Worm (Caenorhabditis elegans) whole organism, early embryonic: ENCODE data around the gene Y47D7A.17.

Source experiments
- B0310.2 ChIP-seq: sonication (generic microtip); optimal IDR thresholded peaks from 2 replicates; lab custom pipeline; 2016; ENCODE audit warnings: mild to moderate bottlenecking, missing genetic modification characterization, missing compliant biosample characterization
- F13C5.2 ChIP-seq: sonication (generic microtip); optimal IDR thresholded peaks from 2 replicates; lab custom pipeline; 2017; ENCODE audit warnings: mild to moderate bottlenecking, missing genetic modification characterization, inconsistent platforms, missing compliant biosample characterization
- aly-1 ChIP-seq: sonication (generic microtip); optimal IDR thresholded peaks from 2 replicates; lab custom pipeline; 2016; ENCODE audit warnings: missing genetic modification characterization, missing compliant biosample characterization
- ama-1 ChIP-seq: fragments of 150-350 bp; optimal IDR thresholded peaks from 2 replicates; lab custom pipeline; 2014
- ceh-13 ChIP-seq: fragments of 200-800 bp; sonication (Bioruptor generic); optimal IDR thresholded peaks from 2 replicates; lab custom pipeline; 2018; ENCODE audit warnings: mild to moderate bottlenecking, missing genetic modification characterization, missing compliant biosample characterization
- ceh-36 ChIP-seq: sonication (generic microtip); optimal IDR thresholded peaks from 2 replicates; lab custom pipeline; 2016; ENCODE audit warnings: missing genetic modification characterization, inconsistent platforms, missing compliant biosample characterization
- ets-7 ChIP-seq: sonication (generic microtip); optimal IDR thresholded peaks from 2 replicates; lab custom pipeline; 2016; ENCODE audit warnings: missing genotype, missing genetic modification characterization, missing compliant biosample characterization
- flt-1 ChIP-seq: fragments of 200-800 bp; sonication (Bioruptor generic); IDR thresholded peaks from 2 replicates; pipeline ENCODE4 v1.3.6; 2022; ENCODE audit warnings: missing genetic modification characterization, missing compliant biosample characterization
- hmbx-1 ChIP-seq: sonication (generic microtip); optimal IDR thresholded peaks from 2 replicates; lab custom pipeline; 2016; ENCODE audit warnings: mild to moderate bottlenecking, missing genetic modification characterization, missing compliant biosample characterization
- hmg-4 ChIP-seq: fragments of 200-800 bp; sonication (Bioruptor generic); optimal IDR thresholded peaks from 2 replicates; lab custom pipeline; 2018; ENCODE audit warnings: mild to moderate bottlenecking, missing genetic modification characterization, missing compliant biosample characterization
- hnd-1 ChIP-seq: sonication (generic microtip); optimal IDR thresholded peaks from 2 replicates; lab custom pipeline; 2016; ENCODE audit warnings: missing genetic modification characterization, missing compliant biosample characterization
- pes-1 ChIP-seq: fragments of 200-800 bp; sonication (Bioruptor generic); IDR thresholded peaks from 2 replicates; pipeline ENCODE4 v1.3.6; 2022; ENCODE audit warnings: missing genetic modification reagents, missing genetic modification characterization, missing compliant biosample characterization
- scrt-1 ChIP-seq: fragments of 200-800 bp; sonication (Bioruptor generic); IDR thresholded peaks from 2 replicates; pipeline ENCODE4 v1.3.6; 2022; ENCODE audit warnings: missing genetic modification characterization, missing compliant biosample characterization
- sea-1 ChIP-seq: fragments of 200-800 bp; sonication (Bioruptor generic); conservative IDR thresholded peaks from 2 replicates; pipeline ENCODE4 v1.3.6; 2022; ENCODE audit warnings: missing genetic modification characterization, missing compliant biosample characterization
- tbx-11 ChIP-seq: fragments of 200-800 bp; sonication (Bioruptor generic); IDR thresholded peaks from 2 replicates; pipeline ENCODE4 v1.3.6; 2022; ENCODE audit warnings: missing genetic modification characterization, missing compliant biosample characterization
- tbx-37 ChIP-seq: fragments of 200-800 bp; sonication (Bioruptor generic); conservative IDR thresholded peaks from 2 replicates; pipeline ENCODE4 v1.3.6; 2022; ENCODE audit warnings: missing genetic modification reagents, missing genetic modification characterization, missing compliant biosample characterization
- tra-4 ChIP-seq: sonication (generic microtip); optimal IDR thresholded peaks from 2 replicates; lab custom pipeline; 2017; ENCODE audit warnings: missing genetic modification characterization, missing compliant biosample characterization

The Y47D7A.17 gene

DNA sequence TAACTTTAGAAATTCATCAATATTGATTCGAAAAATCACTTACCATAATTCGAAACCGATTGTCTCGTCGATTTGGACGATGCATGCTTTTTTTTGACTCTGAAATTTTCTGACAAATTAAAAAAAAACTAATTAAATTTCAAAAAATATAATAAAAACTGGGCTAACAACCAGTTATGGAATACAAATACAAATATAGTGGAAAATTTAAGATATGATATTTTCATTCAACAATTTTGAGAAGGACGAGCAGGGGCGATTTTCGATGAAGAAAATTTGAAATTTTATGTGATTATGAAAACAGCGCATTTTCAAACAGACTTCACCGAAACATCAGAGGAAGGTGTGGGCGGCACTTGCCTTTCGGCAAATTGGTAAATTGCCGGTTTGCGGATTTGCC is 29.3 kb downstream of the Y47D7A.17 start, which contains the start of gene F13A2.1:
Gene F13A2.1, minus strand, starts transcription at position 101 of the 400 bp plus-strand sequence.
- no peak for TF ChIP-seq ama-1 (lab: Kevin White, UChicago)
- TF ChIP-seq flt-1 (GFP tag; lab: Robert Waterston, UW): no peak
- no peak for TF ChIP-seq tbx-37 (GFP tag; lab: Robert Waterston, UW)
- no peak for TF ChIP-seq sea-1 (GFP tag; lab: Robert Waterston, UW)
- TF ChIP-seq hnd-1 (tag; lab: Kevin White, UChicago): no peak
- TF ChIP-seq hmbx-1 (tag; lab: Kevin White, UChicago): no peak
- TF ChIP-seq scrt-1 (GFP tag; lab: Robert Waterston, UW): no peak

DNA sequence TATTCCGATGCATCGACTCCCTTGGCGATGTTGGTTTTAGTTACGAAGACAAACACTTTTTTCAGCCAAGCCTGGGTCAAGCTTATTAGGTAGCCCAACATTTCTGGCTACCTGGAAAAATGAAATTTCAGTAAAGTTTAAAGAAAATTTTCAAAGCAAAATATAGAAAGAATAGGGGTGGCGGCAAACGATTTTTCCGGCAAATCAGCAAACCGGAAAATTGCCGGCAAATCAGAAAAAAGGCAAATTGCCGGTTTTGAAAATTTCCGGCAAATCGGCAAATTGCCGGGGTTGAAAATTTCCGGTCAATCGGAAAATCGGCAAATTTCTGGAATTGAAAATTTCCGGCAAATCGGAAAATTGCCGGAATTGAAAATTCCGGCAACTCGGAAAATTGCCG is 34.0 kb downstream of the Y47D7A.17 start, which contains the start of gene F32D1.8:
Gene F32D1.8, minus strand, starts transcription at position 101 of the 400 bp plus-strand sequence.
- TF ChIP-seq ceh-36 (tag; lab: Kevin White, UChicago) (no peak), B0310.2 (tag; lab: Kevin White, UChicago) (no peak), tbx-37 (GFP tag; lab: Robert Waterston, UW) (no peak), tbx-11 (GFP tag; lab: Robert Waterston, UW) (no peak), hmbx-1 (tag; lab: Kevin White, UChicago) (no peak), flt-1 (GFP tag; lab: Robert Waterston, UW) (no peak), sea-1 (GFP tag; lab: Robert Waterston, UW) (no peak), pes-1 (GFP tag; lab: Robert Waterston, UW) (no peak), tra-4 (no peak), aly-1 (tag; lab: Kevin White, UChicago) (no peak), hnd-1 (tag; lab: Kevin White, UChicago) (no peak), F13C5.2 (tag; lab: Kevin White, UChicago) (no peak), ama-1 (lab: Kevin White, UChicago) (no peak), ceh-13 (no peak), ets-7 (tag; lab: Kevin White, UChicago) (no peak), hmg-4 (GFP tag; lab: Kevin White, UChicago) (no peak), scrt-1 (GFP tag; lab: Robert Waterston, UW) (no peak)

DNA sequence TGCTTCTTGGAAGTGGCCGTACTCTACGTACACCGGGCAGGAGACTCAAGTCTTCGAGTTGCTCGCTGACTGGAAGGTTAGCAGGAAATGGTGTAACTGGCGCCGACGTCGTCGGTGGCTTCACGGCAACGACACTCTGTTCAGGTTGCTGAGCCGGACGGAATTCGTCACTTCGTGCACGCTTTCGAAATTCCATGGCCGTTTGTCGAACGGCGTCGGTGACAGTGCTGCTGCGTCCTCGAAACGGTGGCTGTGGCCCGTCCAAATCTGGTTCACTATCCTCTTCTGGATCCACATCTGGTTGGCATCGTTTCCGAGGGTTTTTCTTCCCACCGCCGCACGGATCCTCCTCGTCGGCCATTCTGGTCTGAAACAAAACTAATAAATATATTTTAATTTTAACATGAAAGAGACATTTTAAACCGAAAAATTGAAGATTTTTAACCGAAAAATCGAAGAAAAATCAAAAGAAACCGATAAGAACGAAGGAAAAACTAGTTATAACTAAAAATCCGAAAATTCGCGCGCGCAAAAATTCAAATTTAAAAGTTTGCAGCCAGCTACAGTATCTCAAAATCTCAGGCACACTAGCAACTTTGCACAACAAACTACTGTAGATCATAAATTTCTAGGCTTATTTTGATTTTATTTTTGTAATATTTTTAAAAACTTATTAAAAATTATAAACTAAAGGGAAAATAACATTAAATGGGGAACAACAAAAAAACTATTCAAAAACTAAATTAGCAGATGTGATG is 35.6 kb downstream of the Y47D7A.17 start, which contains the start of gene F32D1.7:
Gene F32D1.7, minus strand, starts transcription at position 367 of the 758 bp plus-strand sequence.
- TF ChIP-seq B0310.2 (tag; lab: Kevin White, UChicago) (no peak), ceh-13 (no peak), ama-1 (lab: Kevin White, UChicago) (no peak), flt-1 (GFP tag; lab: Robert Waterston, UW) (no peak), scrt-1 (GFP tag; lab: Robert Waterston, UW) (no peak), tra-4 (no peak), ceh-36 (tag; lab: Kevin White, UChicago) (no peak), sea-1 (GFP tag; lab: Robert Waterston, UW) (no peak), pes-1 (GFP tag; lab: Robert Waterston, UW) (no peak), hmg-4 (GFP tag; lab: Kevin White, UChicago) (no peak), hmbx-1 (tag; lab: Kevin White, UChicago) (no peak), F13C5.2 (tag; lab: Kevin White, UChicago) (no peak), hnd-1 (tag; lab: Kevin White, UChicago) (no peak), tbx-37 (GFP tag; lab: Robert Waterston, UW) (no peak), aly-1 (tag; lab: Kevin White, UChicago) (no peak), ets-7 (tag; lab: Kevin White, UChicago) (no peak), tbx-11 (GFP tag; lab: Robert Waterston, UW) (no peak)

DNA sequence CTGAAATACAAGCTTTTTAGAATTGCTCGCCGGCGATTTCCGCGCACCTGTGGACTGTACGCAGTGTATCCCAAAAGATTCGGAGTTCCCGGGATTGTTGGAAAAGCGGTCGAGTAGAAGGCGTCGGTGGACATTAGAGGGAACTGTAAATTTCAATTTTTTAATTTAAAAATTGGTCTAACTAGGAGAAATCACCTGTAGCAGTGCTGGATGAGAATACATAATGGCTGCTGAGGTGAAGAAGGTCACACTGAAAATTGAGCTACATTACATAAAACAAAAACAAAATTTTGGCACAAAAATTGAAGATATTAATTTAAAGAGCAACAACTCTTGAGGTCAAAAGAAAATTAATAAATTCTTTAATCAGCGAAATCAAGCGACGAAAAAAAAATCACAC is 37.0 kb downstream of the Y47D7A.17 start, which contains the start of gene neg-1:
Gene neg-1, minus strand, starts transcription at position 250 of the 400 bp plus-strand sequence.
- TF ChIP-seq ama-1 (lab: Kevin White, UChicago): no peak
- no peak for TF ChIP-seq B0310.2 (tag; lab: Kevin White, UChicago)
- TF ChIP-seq scrt-1 (GFP tag; lab: Robert Waterston, UW): no peak
- TF ChIP-seq tbx-11 (GFP tag; lab: Robert Waterston, UW): no peak
- no peak for TF ChIP-seq aly-1 (tag; lab: Kevin White, UChicago)
- TF ChIP-seq hmbx-1 (tag; lab: Kevin White, UChicago): no peak
- no peak for TF ChIP-seq ets-7 (tag; lab: Kevin White, UChicago)
- no peak for TF ChIP-seq ceh-36 (tag; lab: Kevin White, UChicago)
- TF ChIP-seq tra-4: no peak
- TF ChIP-seq ceh-13: no peak
- TF ChIP-seq tbx-37 (GFP tag; lab: Robert Waterston, UW): no peak
- no peak for TF ChIP-seq sea-1 (GFP tag; lab: Robert Waterston, UW)
- no peak for TF ChIP-seq hnd-1 (tag; lab: Kevin White, UChicago)
- TF ChIP-seq hmg-4 (GFP tag; lab: Kevin White, UChicago): no peak
- no peak for TF ChIP-seq flt-1 (GFP tag; lab: Robert Waterston, UW)
- no peak for TF ChIP-seq pes-1 (GFP tag; lab: Robert Waterston, UW)
- TF ChIP-seq F13C5.2 (tag; lab: Kevin White, UChicago): no peak

DNA sequence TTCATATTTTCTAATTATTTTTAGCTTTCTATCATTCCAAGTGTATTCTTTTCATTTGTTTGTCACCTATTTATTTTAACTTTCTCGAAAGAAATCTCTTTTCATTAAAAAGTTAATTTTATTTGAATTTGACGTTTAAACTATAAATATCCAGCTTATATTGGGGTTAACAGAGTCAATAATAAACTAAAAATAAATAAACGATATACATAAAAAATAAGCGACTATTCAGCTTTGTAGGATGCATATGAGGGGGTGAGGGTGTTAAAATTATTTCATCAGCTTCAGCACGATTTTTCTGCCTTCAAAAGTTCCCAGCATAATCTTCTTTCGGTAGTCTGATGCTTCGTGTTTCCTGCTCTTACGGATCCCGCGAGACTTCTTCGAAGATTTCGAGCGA is 38.0 kb downstream of the Y47D7A.17 start:
- TF ChIP-seq tbx-37 (GFP tag; lab: Robert Waterston, UW): no peak
- TF ChIP-seq aly-1 (tag; lab: Kevin White, UChicago): no peak
- TF ChIP-seq tra-4: no peak
- no peak for TF ChIP-seq scrt-1 (GFP tag; lab: Robert Waterston, UW)
- no peak for TF ChIP-seq ama-1 (lab: Kevin White, UChicago)
- TF ChIP-seq sea-1 (GFP tag; lab: Robert Waterston, UW): no peak
- TF ChIP-seq flt-1 (GFP tag; lab: Robert Waterston, UW): no peak
- TF ChIP-seq ceh-36 (tag; lab: Kevin White, UChicago): no peak

DNA sequence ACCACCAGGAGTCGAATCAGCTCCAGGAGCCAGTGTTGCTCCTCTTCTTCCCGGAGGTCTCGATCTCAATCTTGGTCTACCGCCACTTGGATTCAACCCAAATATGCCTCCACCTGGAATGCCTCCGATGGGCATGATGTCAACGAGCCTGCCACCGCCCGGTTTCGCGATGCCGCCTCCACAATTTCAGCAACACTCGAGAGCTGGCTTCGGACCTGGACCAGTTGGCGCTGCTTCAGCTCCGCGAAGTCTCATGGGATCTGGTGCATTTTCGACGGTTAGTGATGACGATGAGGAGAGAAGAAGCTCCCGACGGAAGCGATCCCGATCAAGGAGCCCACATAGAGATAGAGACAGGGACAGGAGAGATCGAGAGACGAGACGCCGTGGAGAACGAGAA is 38.6 kb downstream of the Y47D7A.17 start:
- TF ChIP-seq ceh-13 (no peak), aly-1 (tag; lab: Kevin White, UChicago) (no peak), scrt-1 (GFP tag; lab: Robert Waterston, UW) (no peak), ama-1 (lab: Kevin White, UChicago) (no peak), tbx-37 (GFP tag; lab: Robert Waterston, UW) (no peak), ceh-36 (tag; lab: Kevin White, UChicago) (no peak), F13C5.2 (tag; lab: Kevin White, UChicago) (no peak), tbx-11 (GFP tag; lab: Robert Waterston, UW) (no peak), tra-4 (no peak)
